Fruit fly (Drosophila melanogaster) whole organism, adult: ENCODE data around the gene CG14439.

Source experiments
- CG11617 ChIP-seq: fragments of 200-800 bp; sonication (Bioruptor generic); optimal IDR thresholded peaks from 2 replicates; lab custom pipeline; 2017; ENCODE audit warnings: mild to moderate bottlenecking, missing biosample characterization, missing genetic modification reagents, missing genetic modification characterization
- CG12768 ChIP-seq: fragments of 200-800 bp; sonication (Bioruptor generic); optimal IDR thresholded peaks from 2 replicates; lab custom pipeline; 2017; ENCODE audit warnings: missing biosample characterization, missing genetic modification characterization, mild to moderate bottlenecking, moderate library complexity, missing genetic modification reagents
- CG14711 ChIP-seq: fragments of 200-800 bp; sonication (Bioruptor generic); optimal IDR thresholded peaks from 2 replicates; lab custom pipeline; 2018; ENCODE audit warnings: missing biosample characterization, mild to moderate bottlenecking, missing genetic modification characterization, moderate library complexity
- CG1620 ChIP-seq: fragments of 200-800 bp; sonication (Bioruptor generic); optimal IDR thresholded peaks from 2 replicates; lab custom pipeline; 2016; ENCODE audit warnings: missing biosample characterization, missing genetic modification characterization
- CG33017 ChIP-seq: fragments of 200-800 bp; sonication (Bioruptor generic); optimal IDR thresholded peaks from 2 replicates; lab custom pipeline; 2018; ENCODE audit warnings: missing biosample characterization, mild to moderate bottlenecking, missing genetic modification characterization, moderate library complexity
- CG5204 ChIP-seq: fragments of 200-800 bp; sonication (Bioruptor generic); optimal IDR thresholded peaks from 2 replicates; lab custom pipeline; 2016; ENCODE audit warnings: missing biosample characterization, missing genetic modification characterization
- CG7045 ChIP-seq: fragments of 200-800 bp; sonication (Bioruptor generic); optimal IDR thresholded peaks from 2 replicates; lab custom pipeline; 2017; ENCODE audit warnings: missing biosample characterization, mild to moderate bottlenecking, missing genetic modification characterization
- CG7101 ChIP-seq: fragments of 200-800 bp; sonication (Bioruptor generic); optimal IDR thresholded peaks from 2 replicates; lab custom pipeline; 2018; ENCODE audit warnings: missing biosample characterization, mild to moderate bottlenecking, missing genetic modification characterization, moderate library complexity
- Clk ChIP-seq: fragments of 200-800 bp; sonication (Bioruptor generic); optimal IDR thresholded peaks from 2 replicates; lab custom pipeline; 2017; ENCODE audit warnings: missing biosample characterization, missing genetic modification characterization
- Crg-1 ChIP-seq: fragments of 200-800 bp; sonication (Bioruptor generic); optimal IDR thresholded peaks from 2 replicates; lab custom pipeline; 2016; ENCODE audit warnings: missing biosample characterization, missing genetic modification characterization
- Hr96 ChIP-seq: fragments of 200-800 bp; sonication (Bioruptor generic); optimal IDR thresholded peaks from 2 replicates; lab custom pipeline; 2016; ENCODE audit warnings: missing biosample characterization, missing genetic modification characterization
- Mnt ChIP-seq: fragments of 200-800 bp; sonication (Bioruptor generic); optimal IDR thresholded peaks from 2 replicates; lab custom pipeline; 2016; ENCODE audit warnings: missing biosample characterization, mild to moderate bottlenecking, missing genetic modification characterization
- bab1 ChIP-seq: fragments of 200-800 bp; sonication (Bioruptor generic); optimal IDR thresholded peaks from 3 replicates; lab custom pipeline; 2019; ENCODE audit warnings: missing biosample characterization, mild to moderate bottlenecking, missing genetic modification characterization, moderate library complexity
- cic ChIP-seq: fragments of 200-800 bp; sonication (Bioruptor generic); optimal IDR thresholded peaks from 2 replicates; lab custom pipeline; 2017; ENCODE audit warnings: missing biosample characterization, mild to moderate bottlenecking, missing genetic modification characterization, moderate library complexity
- cnc ChIP-seq, 2 experiments: fragments of >200 bp; optimal IDR thresholded peaks; 2 replicates each; lab custom pipeline; 2017
- kay ChIP-seq: fragments of 200-800 bp; sonication (Bioruptor generic); peaks from one replicate; lab custom pipeline; 2016; ENCODE audit warnings: missing biosample characterization, missing genetic modification characterization, borderline replicate concordance
- ovo ChIP-seq: fragments of 200-800 bp; sonication (Bioruptor generic); optimal IDR thresholded peaks from 2 replicates; lab custom pipeline; 2016; ENCODE audit warnings: missing biosample characterization, missing genetic modification characterization
- pad ChIP-seq: fragments of 200-800 bp; sonication (Bioruptor generic); optimal IDR thresholded peaks from 3 replicates; lab custom pipeline; 2017; ENCODE audit warnings: missing biosample characterization, missing genetic modification characterization, mild to moderate bottlenecking, moderate library complexity, missing genetic modification reagents
- tj ChIP-seq: fragments of 200-800 bp; sonication (Bioruptor generic); optimal IDR thresholded peaks from 3 replicates; lab custom pipeline; 2017; ENCODE audit warnings: missing biosample characterization, mild to moderate bottlenecking, missing genetic modification characterization, moderate library complexity
- toe ChIP-seq: fragments of 200-800 bp; sonication (Bioruptor generic); optimal IDR thresholded peaks from 2 replicates; lab custom pipeline; 2016; ENCODE audit warnings: missing biosample characterization, missing genetic modification characterization

CG14439 gene

dm6 chrX:6804485-6805295 is 57.3 kb downstream of the CG14439 start:
- peak; percentile 64 for TF ChIP-seq toe
- peak; percentile 84 for TF ChIP-seq pad (GFP tag; lab: Kevin White, UChicago)
- peak; percentile 64 for TF ChIP-seq CG12768 (GFP tag; lab: Kevin White, UChicago)
- peak; percentile 3 for TF ChIP-seq cic
- peak; percentile 80 for TF ChIP-seq Crg-1
- no peak for TF ChIP-seq kay (GFP tag; lab: Kevin White, UChicago)
- peak; percentile 80 for TF ChIP-seq ovo (GFP tag; lab: Kevin White, UChicago)
- TF ChIP-seq CG7101 (tag; lab: Kevin White, UChicago), result peak; percentile 93
- peak; percentile 71 for TF ChIP-seq CG11617
- peak; percentile 71 for TF ChIP-seq Mnt (GFP tag; lab: Kevin White, UChicago)
- peak; percentile 42 for TF ChIP-seq CG7045 (GFP tag; lab: Kevin White, UChicago)
- no peak for TF ChIP-seq cnc (optimal IDR thresholded peaks at IDR 0.05; lab: Kevin White, UChicago)
- peak; percentile 38 for TF ChIP-seq tj (GFP tag; lab: Kevin White, UChicago)
- TF ChIP-seq Hr96 (GFP tag; lab: Kevin White, UChicago), result peak; percentile 66
- peak; percentile 81 for TF ChIP-seq CG14711 (tag; lab: Kevin White, UChicago)
- peak; percentile 89 for TF ChIP-seq bab1 (GFP tag; lab: Kevin White, UChicago)
- TF ChIP-seq CG1620 (GFP tag; lab: Kevin White, UChicago), result no peak
- peak; percentile 72 for TF ChIP-seq CG5204 (GFP tag; lab: Kevin White, UChicago)
- TF ChIP-seq CG33017 (tag; lab: Kevin White, UChicago), result peak; percentile 90
- TF ChIP-seq Clk, result peak; percentile 42
